In genomic region chr3R:10680825-10681681, dm6 we compare ENCODE assay signal across 1 fruit fly cellular context.
TF ChIP-seq lines count a peak whose summit lies in the region.

Phyhd1 (minus strand) TSS chr3R:10680925.

TF ChIP-seq in whole organism, embryonic, 481 proteins besides CTCF, POLR2A, EP300 and RAD21 (continued from another document and continues in another):
- TF ChIP-seq MESR4 (GFP tag; optimal IDR thresholded peaks at IDR 0.05; lab: Kevin White, UChicago) (peak; percentile 48), BEAF-32 (GFP tag; optimal IDR thresholded peaks at IDR 0.05; lab: Kevin White, UChicago) (no peak), CG17568 (GFP tag; optimal IDR thresholded peaks at IDR 0.05; lab: Kevin White, UChicago) (peak; percentile 90), crp (GFP tag; optimal IDR thresholded peaks at IDR 0.05; lab: Kevin White, UChicago) (peak in 1 of 2 experiments; percentile 57), row (GFP tag; IDR thresholded peaks at IDR 0.05; lab: Robert Waterston, UW) (peak; percentile 99), Ravus (GFP tag; IDR thresholded peaks at IDR 0.05; lab: Robert Waterston, UW) (peak; percentile 86), CG7271 (tag; optimal IDR thresholded peaks at IDR 0.05; lab: Kevin White, UChicago) (peak; percentile 65), dimm (GFP tag; IDR thresholded peaks at IDR 0.05; lab: Robert Waterston, UW) (peak; percentile 64), CG9817 (tag; optimal IDR thresholded peaks at IDR 0.05; lab: Kevin White, UChicago) (peak; percentile 95), danr (GFP tag; IDR thresholded peaks at IDR 0.05; lab: Robert Waterston, UW) (peak; percentile 70), CG17829 (tag; optimal IDR thresholded peaks at IDR 0.05; lab: Kevin White, UChicago) (peak; percentile 91), CG7786 (GFP tag; optimal IDR thresholded peaks at IDR 0.05; lab: Kevin White, UChicago) (peak; percentile 97), unc-4 (GFP tag; IDR thresholded peaks at IDR 0.05; lab: Robert Waterston, UW; ENCODE audit: partially characterized antibody) (no peak), nom (GFP tag; optimal IDR thresholded peaks at IDR 0.05; lab: Kevin White, UChicago) (no peak), CG9932 (GFP tag; IDR thresholded peaks at IDR 0.05; lab: Robert Waterston, UW) (peak; percentile 87), CG4707 (GFP tag; optimal IDR thresholded peaks at IDR 0.05; lab: Kevin White, UChicago) (peak; percentile 78), Atf6 (GFP tag; IDR thresholded peaks at IDR 0.05; lab: Robert Waterston, UW) (peak; percentile 93), CG13424 (tag; optimal IDR thresholded peaks at IDR 0.05; lab: Kevin White, UChicago) (peak; percentile 91), CG8388 (GFP tag; optimal IDR thresholded peaks at IDR 0.05; lab: Kevin White, UChicago) (peak; percentile 95), HmgD (GFP tag; optimal IDR thresholded peaks at IDR 0.05; lab: Kevin White, UChicago) (peak; percentile 95), CG11696 (GFP tag; IDR thresholded peaks at IDR 0.05; lab: Robert Waterston, UW) (peak; percentile 82), CG12659 (GFP tag; optimal IDR thresholded peaks at IDR 0.05; lab: Kevin White, UChicago) (peak; percentile 93), CG7357 (GFP tag; IDR thresholded peaks at IDR 0.05; lab: Robert Waterston, UW) (peak; percentile 87), Bgb (GFP tag; IDR thresholded peaks at IDR 0.05; lab: Robert Waterston, UW; ENCODE audit: partially characterized antibody) (no peak), Mes4 (GFP tag; optimal IDR thresholded peaks at IDR 0.05; lab: Kevin White, UChicago) (peak; percentile 93), CG3995 (GFP tag; optimal IDR thresholded peaks at IDR 0.05; lab: Kevin White, UChicago) (peak; percentile 67), CG13775 (GFP tag; optimal IDR thresholded peaks at IDR 0.05; lab: Kevin White, UChicago) (peak; percentile 89), lmd (GFP tag; IDR thresholded peaks at IDR 0.05; lab: Robert Waterston, UW) (peak; percentile 97), salm (tag; optimal IDR thresholded peaks at IDR 0.05; lab: Kevin White, UChicago) (peak; percentile 95), CG10321 (GFP tag; IDR thresholded peaks at IDR 0.05; lab: Robert Waterston, UW) (peak; percentile 77), pum (GFP tag; optimal IDR thresholded peaks at IDR 0.05; lab: Kevin White, UChicago) (peak; percentile 90), CG8478 (optimal IDR thresholded peaks at IDR 0.05; lab: Kevin White, UChicago) (no peak), CG7745 (tag; optimal IDR thresholded peaks at IDR 0.05; lab: Kevin White, UChicago) (peak; percentile 34), CG6683 (GFP tag; optimal IDR thresholded peaks at IDR 0.05; lab: Kevin White, UChicago) (peak; percentile 86), trem (tag; optimal IDR thresholded peaks at IDR 0.05; lab: Kevin White, UChicago) (peak; percentile 89), ci (GFP tag; IDR thresholded peaks at IDR 0.05; lab: Robert Waterston, UW) (peak; percentile 97), CG14441 (GFP tag; IDR thresholded peaks at IDR 0.05; lab: Robert Waterston, UW) (peak; percentile 94), CG3065 (GFP tag; optimal IDR thresholded peaks at IDR 0.05; lab: Kevin White, UChicago) (peak; percentile 73), CG9215 (GFP tag; IDR thresholded peaks at IDR 0.05; lab: Robert Waterston, UW) (peak; percentile 84), CG10959 (GFP tag; IDR thresholded peaks at IDR 0.05; lab: Robert Waterston, UW) (peak; percentile 97), maf-S (GFP tag; optimal IDR thresholded peaks at IDR 0.05; lab: Kevin White, UChicago) (peak; percentile 96), bigmax (GFP tag; optimal IDR thresholded peaks at IDR 0.05; lab: Kevin White, UChicago) (peak; percentile 2), Dll (GFP tag; IDR thresholded peaks at IDR 0.05; lab: Robert Waterston, UW; ENCODE audit: partially characterized antibody) (no peak), CG11504 (tag; optimal IDR thresholded peaks at IDR 0.05; lab: Kevin White, UChicago) (peak; percentile 96), oc (tag; optimal IDR thresholded peaks at IDR 0.05; lab: Kevin White, UChicago) (peak; percentile 94), CG6791 (GFP tag; IDR thresholded peaks at IDR 0.05; lab: Robert Waterston, UW; ENCODE audit: partially characterized antibody) (no peak), CG32772 (GFP tag; IDR thresholded peaks at IDR 0.05; lab: Robert Waterston, UW) (peak; percentile 91), repo (GFP tag; optimal IDR thresholded peaks at IDR 0.05; lab: Kevin White, UChicago) (peak; percentile 95), NC2α (GFP tag; optimal IDR thresholded peaks at IDR 0.05; lab: Kevin White, UChicago) (peak; percentile 93), Atf3 (GFP tag; optimal IDR thresholded peaks at IDR 0.05; lab: Kevin White, UChicago) (peak; percentile 91), pros (GFP tag; optimal IDR thresholded peaks at IDR 0.05; lab: Kevin White, UChicago) (peak; percentile 16), CG4854 (GFP tag; optimal IDR thresholded peaks at IDR 0.05; lab: Kevin White, UChicago) (peak; percentile 94), vfl (GFP tag; optimal IDR thresholded peaks at IDR 0.05; lab: Kevin White, UChicago) (peak; percentile 95), CG14050 (GFP tag; IDR thresholded peaks at IDR 0.05; lab: Robert Waterston, UW) (peak; percentile 92), run (tag; optimal IDR thresholded peaks at IDR 0.05; lab: Kevin White, UChicago) (peak; percentile 95), jing (GFP tag; optimal IDR thresholded peaks at IDR 0.05; lab: Kevin White, UChicago) (peak; percentile 90), CG6689 (GFP tag; IDR thresholded peaks at IDR 0.05; lab: Robert Waterston, UW) (peak; percentile 94), zfh2 (GFP tag; optimal IDR thresholded peaks at IDR 0.05; lab: Kevin White, UChicago) (peak; percentile 95), CG17612 (GFP tag; IDR thresholded peaks at IDR 0.05; lab: Robert Waterston, UW) (peak; percentile 76), CG34376 (GFP tag; optimal IDR thresholded peaks at IDR 0.05; lab: Kevin White, UChicago) (peak; percentile 87), CG13296 (GFP tag; optimal IDR thresholded peaks at IDR 0.05; lab: Kevin White, UChicago) (peak; percentile 83), CG16779 (GFP tag; IDR thresholded peaks at IDR 0.05; lab: Robert Waterston, UW) (peak; percentile 80), CG2202 (tag; optimal IDR thresholded peaks at IDR 0.05; lab: Kevin White, UChicago) (peak; percentile 89), hkb (optimal IDR thresholded peaks at IDR 0.05; lab: Kevin White, UChicago) (no peak), hkb (GFP tag; IDR thresholded peaks at IDR 0.05; lab: Robert Waterston, UW) (peak; percentile 97), sob (GFP tag; IDR thresholded peaks at IDR 0.05; lab: Robert Waterston, UW) (peak; percentile 94), PHDP (tag; optimal IDR thresholded peaks at IDR 0.05; lab: Kevin White, UChicago) (peak; percentile 95), kah (GFP tag; optimal IDR thresholded peaks at IDR 0.05; lab: Kevin White, UChicago) (peak; percentile 63), ham (GFP tag; IDR thresholded peaks at IDR 0.05; lab: Robert Waterston, UW) (peak; percentile 55; the same call in 1 of the 2 replicates), CG4424 (GFP tag; optimal IDR thresholded peaks at IDR 0.05; lab: Kevin White, UChicago) (peak; percentile 93), Side (GFP tag; optimal IDR thresholded peaks at IDR 0.05; lab: Kevin White, UChicago) (peak; percentile 95), sens (GFP tag; lab: Kevin White, UChicago) (peak; percentile 98), CG11247 (GFP tag; IDR thresholded peaks at IDR 0.05; lab: Robert Waterston, UW) (peak; percentile 90), ttk (GFP tag; IDR thresholded peaks at IDR 0.05; lab: Robert Waterston, UW) (peak; percentile 90), CG13894 (tag; optimal IDR thresholded peaks at IDR 0.05; lab: Kevin White, UChicago) (peak; percentile 89), dan (GFP tag; IDR thresholded peaks at IDR 0.05; lab: Robert Waterston, UW) (peak; percentile 61), CoRest (tag; optimal IDR thresholded peaks at IDR 0.05; lab: Kevin White, UChicago) (peak; percentile 94), Sin3A (optimal IDR thresholded peaks at IDR 0.05; lab: Kevin White, UChicago) (no peak), scrt (GFP tag; optimal IDR thresholded peaks at IDR 0.05; lab: Kevin White, UChicago) (peak; percentile 91), schlank (tag; optimal IDR thresholded peaks at IDR 0.05; lab: Kevin White, UChicago) (peak; percentile 88), Stat92E (GFP tag; optimal IDR thresholded peaks at IDR 0.05; lab: Kevin White, UChicago) (peak in 1 of 3 experiments; percentile 82), z (GFP tag; IDR thresholded peaks at IDR 0.05; lab: Robert Waterston, UW) (peak; percentile 43; the same call in 1 of the 3 replicates), Spps (tag; optimal IDR thresholded peaks at IDR 0.05; lab: Kevin White, UChicago) (peak; percentile 92), HLHmδ (GFP tag; optimal IDR thresholded peaks at IDR 0.05; lab: Kevin White, UChicago) (no peak), CG2889 (GFP tag; IDR thresholded peaks at IDR 0.05; lab: Robert Waterston, UW) (peak; percentile 89), MBD-R2 (GFP tag; IDR thresholded peaks at IDR 0.05; lab: Robert Waterston, UW) (peak; percentile 88), CG15073 (GFP tag; optimal IDR thresholded peaks at IDR 0.05; lab: Kevin White, UChicago) (peak; percentile 75), CG9797 (GFP tag; optimal IDR thresholded peaks at IDR 0.05; lab: Kevin White, UChicago) (peak; percentile 21), tio (GFP tag; optimal IDR thresholded peaks at IDR 0.05; lab: Kevin White, UChicago) (peak; percentile 93), tna (GFP tag; IDR thresholded peaks at IDR 0.05; lab: Robert Waterston, UW; ENCODE audit: partially characterized antibody) (no peak; the same call in 1 of the 2 replicates), az2 (GFP tag; optimal IDR thresholded peaks at IDR 0.05; lab: Kevin White, UChicago) (peak; percentile 96), en (GFP tag; optimal IDR thresholded peaks at IDR 0.05; lab: Kevin White, UChicago) (peak; percentile 79), CG10147 (GFP tag; optimal IDR thresholded peaks at IDR 0.05; lab: Kevin White, UChicago) (peak; percentile 85), CG16815 (GFP tag; optimal IDR thresholded peaks at IDR 0.05; lab: Kevin White, UChicago) (peak; percentile 93), NfI (GFP tag; optimal IDR thresholded peaks at IDR 0.05; lab: Kevin White, UChicago) (peak; percentile 89), GATAe (GFP tag; conservative IDR thresholded peaks at IDR 0.05; lab: Robert Waterston, UW) (peak; percentile 87), CG15269 (tag; optimal IDR thresholded peaks at IDR 0.05; lab: Kevin White, UChicago) (peak; percentile 94), Sry-β (GFP tag; optimal IDR thresholded peaks at IDR 0.05; lab: Kevin White, UChicago) (peak; percentile 55), Drgx (GFP tag; IDR thresholded peaks at IDR 0.05; lab: Robert Waterston, UW) (peak; percentile 86), ac (GFP tag; optimal IDR thresholded peaks at IDR 0.05; lab: Kevin White, UChicago) (peak; percentile 81), chinmo (GFP tag; IDR thresholded peaks at IDR 0.05; lab: Robert Waterston, UW; ENCODE audit: partially characterized antibody) (0 out of 4 replicates have a peak, but pooled peaks have one; percentile 49), Chrac-16 (GFP tag; optimal IDR thresholded peaks at IDR 0.05; lab: Kevin White, UChicago) (peak; percentile 96), Fer1 (GFP tag; optimal IDR thresholded peaks at IDR 0.05; lab: Kevin White, UChicago) (peak; percentile 95), exex (tag; optimal IDR thresholded peaks at IDR 0.05; lab: Kevin White, UChicago) (peak; percentile 80), dm (GFP tag; optimal IDR thresholded peaks at IDR 0.05; lab: Kevin White, UChicago) (peak; percentile 93), sug (tag; optimal IDR thresholded peaks at IDR 0.05; lab: Kevin White, UChicago) (peak; percentile 81), Ssrp (tag; optimal IDR thresholded peaks at IDR 0.05; lab: Kevin White, UChicago) (peak; percentile 91), Hr51 (GFP tag; optimal IDR thresholded peaks at IDR 0.05; lab: Kevin White, UChicago) (peak; percentile 90 to 96), Ets65A (GFP tag; lab: Kevin White, UChicago) (peak; percentile 98), CG1233 (GFP tag; optimal IDR thresholded peaks at IDR 0.05; lab: Kevin White, UChicago) (peak; percentile 85), pho (GFP tag; optimal IDR thresholded peaks at IDR 0.05; lab: Kevin White, UChicago) (peak; percentile 94), mam (GFP tag; optimal IDR thresholded peaks at IDR 0.05; lab: Kevin White, UChicago) (peak; percentile 93), CG17361 (GFP tag; IDR thresholded peaks at IDR 0.05; lab: Robert Waterston, UW) (peak; percentile 92), CG7963 (GFP tag; IDR thresholded peaks at IDR 0.05; lab: Robert Waterston, UW; ENCODE audit: partially characterized antibody) (no peak), CG10543 (GFP tag; optimal IDR thresholded peaks at IDR 0.05; lab: Kevin White, UChicago) (peak; percentile 85), CG12744 (GFP tag; optimal IDR thresholded peaks at IDR 0.05; lab: Kevin White, UChicago) (peak; percentile 93), CG30431 (GFP tag; optimal IDR thresholded peaks at IDR 0.05; lab: Kevin White, UChicago) (peak; percentile 87), vnd (GFP tag; IDR thresholded peaks at IDR 0.05; lab: Robert Waterston, UW; ENCODE audit: partially characterized antibody) (no peak), CG7928 (GFP tag; optimal IDR thresholded peaks at IDR 0.05; lab: Kevin White, UChicago) (peak; percentile 79), Fer2 (tag; optimal IDR thresholded peaks at IDR 0.05; lab: Kevin White, UChicago) (peak; percentile 79), CG7987 (GFP tag; optimal IDR thresholded peaks at IDR 0.05; lab: Kevin White, UChicago) (peak; percentile 91), pzg (GFP tag; optimal IDR thresholded peaks at IDR 0.05; lab: Kevin White, UChicago) (peak; percentile 21), zfh1 (GFP tag; IDR thresholded peaks at IDR 0.05; lab: Robert Waterston, UW) (peak; percentile 96), Doc2 (GFP tag; IDR thresholded peaks at IDR 0.05; lab: Robert Waterston, UW) (peak; percentile 53; the same call in 1 of the 2 replicates), fd64A (GFP tag; optimal IDR thresholded peaks at IDR 0.05; lab: Kevin White, UChicago) (peak; percentile 71), CG15011 (GFP tag; optimal IDR thresholded peaks at IDR 0.05; lab: Kevin White, UChicago) (peak; percentile 89), pan (optimal IDR thresholded peaks at IDR 0.05; lab: Kevin White, UChicago) (no peak), pan (GFP tag; optimal IDR thresholded peaks at IDR 0.05 in 1 of 2, IDR thresholded peaks at IDR 0.05 in 1 of 2) (peak in 1 of 2 experiments; percentile 96), gro (GFP tag; optimal IDR thresholded peaks at IDR 0.05; lab: Kevin White, UChicago) (peak; percentile 97), Jarid2 (GFP tag; optimal IDR thresholded peaks at IDR 0.05; lab: Kevin White, UChicago) (peak; percentile 83), Poxn (GFP tag; IDR thresholded peaks at IDR 0.05; lab: Robert Waterston, UW) (peak; percentile 82)
